Fruit fly (Drosophila melanogaster) whole organism, embryonic: ENCODE results near the gene CG32176.

ENCODE experiments used
- Ada2b ChIP-seq: fragments of 200-800 bp; sonication (Bioruptor generic); IDR thresholded peaks from 2 replicates; pipeline ENCODE4 v1.3.6; 2022; ENCODE audit warnings: missing biosample characterization, missing genetic modification characterization
- CG10462 ChIP-seq: fragments of 200-800 bp; sonication (Bioruptor generic); optimal IDR thresholded peaks from 2 replicates; lab custom pipeline; 2016; ENCODE audit warnings: missing biosample characterization, missing genetic modification characterization
- CG10979 ChIP-seq: fragments of 200-800 bp; sonication (Bioruptor generic); optimal IDR thresholded peaks from 2 replicates; lab custom pipeline; 2018; ENCODE audit warnings: missing biosample characterization, mild to moderate bottlenecking, missing genetic modification characterization, moderate library complexity
- CG11456 ChIP-seq: fragments of 200-800 bp; sonication (Bioruptor generic); IDR thresholded peaks from 3 replicates; pipeline ENCODE4 v1.3.6; 2022; ENCODE audit warnings: missing biosample characterization, missing genetic modification characterization
- CG12104 ChIP-seq: fragments of 200-800 bp; sonication (Bioruptor generic); optimal IDR thresholded peaks from 3 replicates; lab custom pipeline; 2016; ENCODE audit warnings: missing biosample characterization, missing genetic modification characterization
- CG12744 ChIP-seq: fragments of 200-800 bp; sonication (Bioruptor generic); optimal IDR thresholded peaks from 2 replicates; lab custom pipeline; 2016; ENCODE audit warnings: missing biosample characterization, missing genetic modification characterization
- CG12942 ChIP-seq: fragments of 200-800 bp; sonication (Bioruptor generic); optimal IDR thresholded peaks from 3 replicates; lab custom pipeline; 2016; ENCODE audit warnings: missing biosample characterization, missing genetic modification characterization
- CG13123 ChIP-seq: fragments of 200-800 bp; sonication (Bioruptor generic); optimal IDR thresholded peaks from 2 replicates; lab custom pipeline; 2016; ENCODE audit warnings: missing biosample characterization, missing genetic modification characterization
- CG14050 ChIP-seq: fragments of 200-800 bp; sonication (Bioruptor generic); IDR thresholded peaks from 3 replicates; pipeline ENCODE4 v1.3.6; 2022; ENCODE audit warnings: missing biosample characterization, missing genetic modification characterization
- CG15011 ChIP-seq: fragments of 200-800 bp; sonication (Bioruptor generic); optimal IDR thresholded peaks from 3 replicates; lab custom pipeline; 2018; ENCODE audit warnings: missing biosample characterization, mild to moderate bottlenecking, missing genetic modification characterization
- CG15601 ChIP-seq: fragments of 200-800 bp; sonication (Bioruptor generic); optimal IDR thresholded peaks from 3 replicates; lab custom pipeline; 2019; ENCODE audit warnings: missing biosample characterization, mild to moderate bottlenecking, missing genetic modification characterization, moderate library complexity
- CG17385 ChIP-seq: fragments of 200-800 bp; sonication (Bioruptor generic); optimal IDR thresholded peaks from 3 replicates; lab custom pipeline; 2018; ENCODE audit warnings: missing biosample characterization, mild to moderate bottlenecking, missing genetic modification characterization
- CG18476 ChIP-seq: fragments of 200-800 bp; sonication (Bioruptor generic); optimal IDR thresholded peaks from 2 replicates; lab custom pipeline; 2016; ENCODE audit warnings: missing biosample characterization, mild to moderate bottlenecking, missing genetic modification characterization
- CG2120 ChIP-seq: fragments of 200-800 bp; sonication (Bioruptor generic); optimal IDR thresholded peaks from 3 replicates; lab custom pipeline; 2016; ENCODE audit warnings: missing biosample characterization, missing genetic modification characterization
- CG2889 ChIP-seq: fragments of 200-800 bp; sonication (Bioruptor generic); IDR thresholded peaks from 3 replicates; pipeline ENCODE4 v1.3.6; 2022; ENCODE audit warnings: missing biosample characterization, missing genetic modification characterization
- CG31441 ChIP-seq: fragments of 200-800 bp; sonication (Bioruptor generic); IDR thresholded peaks from 2 replicates; pipeline ENCODE4 v1.3.6; 2022; ENCODE audit warnings: missing biosample characterization, missing genetic modification characterization
- CG4404 ChIP-seq: fragments of 200-800 bp; sonication (Bioruptor generic); IDR thresholded peaks from 2 replicates; pipeline ENCODE4 v1.3.6; 2022; ENCODE audit warnings: missing biosample characterization, missing genetic modification characterization
- CG4730 ChIP-seq: fragments of 200-800 bp; sonication (Bioruptor generic); IDR thresholded peaks from 2 replicates; pipeline ENCODE4 v1.3.6; 2022; ENCODE audit warnings: missing biosample characterization, missing genetic modification characterization
- CG4820 ChIP-seq: fragments of 200-800 bp; sonication (Bioruptor generic); optimal IDR thresholded peaks from 3 replicates; lab custom pipeline; 2016; ENCODE audit warnings: missing biosample characterization, missing genetic modification characterization
- CG5245 ChIP-seq: fragments of 200-800 bp; sonication (Bioruptor generic); optimal IDR thresholded peaks from 3 replicates; lab custom pipeline; 2016; ENCODE audit warnings: missing biosample characterization, missing genetic modification characterization
- CG7357 ChIP-seq: fragments of 200-800 bp; sonication (Bioruptor generic); IDR thresholded peaks from 3 replicates; pipeline ENCODE4 v1.3.6; 2022; ENCODE audit warnings: missing biosample characterization, missing genetic modification characterization
- CG7928 ChIP-seq: fragments of 200-800 bp; sonication (Bioruptor generic); optimal IDR thresholded peaks from 2 replicates; lab custom pipeline; 2017; ENCODE audit warnings: missing biosample characterization, mild to moderate bottlenecking, missing genetic modification characterization
- CG9437 ChIP-seq: fragments of 200-800 bp; sonication (Bioruptor generic); optimal IDR thresholded peaks from 2 replicates; lab custom pipeline; 2018; ENCODE audit warnings: missing biosample characterization, mild to moderate bottlenecking, missing genetic modification characterization
- CG9817 ChIP-seq: fragments of 200-800 bp; sonication (Bioruptor generic); optimal IDR thresholded peaks from 2 replicates; lab custom pipeline; 2018; ENCODE audit warnings: missing biosample characterization, mild to moderate bottlenecking, missing genetic modification characterization, moderate library complexity
- CHES-1-like ChIP-seq: fragments of 200-800 bp; sonication (Bioruptor generic); optimal IDR thresholded peaks from 2 replicates; lab custom pipeline; 2016; ENCODE audit warnings: missing biosample characterization, missing genetic modification characterization
- Dip2 ChIP-seq: fragments of 200-800 bp; sonication (Bioruptor generic); IDR thresholded peaks from 2 replicates; pipeline ENCODE4 v1.3.6; 2022; ENCODE audit warnings: missing biosample characterization, missing genetic modification characterization
- E2f1 ChIP-seq: fragments of 200-800 bp; sonication (Bioruptor generic); IDR thresholded peaks from 2 replicates; pipeline ENCODE4 v1.3.6; 2022; ENCODE audit warnings: missing biosample characterization, missing genetic modification characterization
- Med ChIP-seq: fragments of 200-800 bp; sonication (Bioruptor generic); peaks from one replicate; lab custom pipeline; 2016; ENCODE audit warnings: missing biosample characterization, missing genetic modification characterization, mild to moderate bottlenecking, inconsistent platforms, moderate library complexity
- Mes4 ChIP-seq: fragments of 200-800 bp; sonication (Bioruptor generic); optimal IDR thresholded peaks from 2 replicates; lab custom pipeline; 2016; ENCODE audit warnings: missing biosample characterization, missing genetic modification characterization
- Nf-YA ChIP-seq: fragments of 200-800 bp; sonication (Bioruptor generic); IDR thresholded peaks from 2 replicates; pipeline ENCODE4 v1.3.6; 2022; ENCODE audit warnings: missing biosample characterization, missing genetic modification characterization
- NfI ChIP-seq: fragments of 200-800 bp; sonication (Bioruptor generic); optimal IDR thresholded peaks from 3 replicates; lab custom pipeline; 2018; ENCODE audit warnings: missing biosample characterization, mild to moderate bottlenecking, missing genetic modification characterization, moderate library complexity
- Pdp1 ChIP-seq, 2 experiments: fragments of 200-800 bp; sonication (Bioruptor generic); optimal IDR thresholded peaks; 3 replicates each; lab custom pipeline; 2016; ENCODE audit warnings: missing biosample characterization in 2 of 2, missing genetic modification characterization in 2 of 2, mild to moderate bottlenecking in 1 of 2, moderate library complexity in 1 of 2
- Usf ChIP-seq: fragments of 200-800 bp; sonication (Bioruptor generic); optimal IDR thresholded peaks from 2 replicates; lab custom pipeline; 2017; ENCODE audit warnings: missing genotype, missing biosample characterization, missing genetic modification characterization
- ab ChIP-seq: fragments of 200-800 bp; sonication (Bioruptor generic); optimal IDR thresholded peaks from 2 replicates; lab custom pipeline; 2016; ENCODE audit warnings: missing biosample characterization, missing genetic modification characterization
- cato ChIP-seq: fragments of 200-800 bp; sonication (Bioruptor generic); optimal IDR thresholded peaks from 2 replicates; lab custom pipeline; 2016; ENCODE audit warnings: missing biosample characterization, missing genetic modification characterization, borderline replicate concordance
- crp ChIP-seq, 2 experiments: fragments of 200-800 bp; sonication (Bioruptor generic); optimal IDR thresholded peaks; 2 replicates in 1 of 2; 3 replicates in 1 of 2; lab custom pipeline; 2017; ENCODE audit warnings: missing biosample characterization in 2 of 2, missing genetic modification characterization in 2 of 2, mild to moderate bottlenecking in 1 of 2, moderate library complexity in 1 of 2
- fd96Cb ChIP-seq: fragments of 200-800 bp; sonication (Bioruptor generic); optimal IDR thresholded peaks from 2 replicates; lab custom pipeline; 2018; ENCODE audit warnings: missing biosample characterization, mild to moderate bottlenecking, missing genetic modification characterization, moderate library complexity
- hb ChIP-seq: fragments of 200-800 bp; sonication (Bioruptor generic); IDR thresholded peaks from 3 replicates; pipeline ENCODE4 v1.3.6; 2022; ENCODE audit warnings: missing biosample characterization, missing genetic modification characterization; ENCODE audit not compliant: partially characterized antibody
- jing ChIP-seq: fragments of 200-800 bp; sonication (Bioruptor generic); optimal IDR thresholded peaks from 2 replicates; lab custom pipeline; 2018; ENCODE audit warnings: missing biosample characterization, mild to moderate bottlenecking, missing genetic modification characterization
- lilli ChIP-seq: fragments of 200-800 bp; sonication (Bioruptor generic); optimal IDR thresholded peaks from 3 replicates; lab custom pipeline; 2016; ENCODE audit warnings: missing biosample characterization, missing genetic modification characterization
- mld ChIP-seq: fragments of 200-800 bp; sonication (Bioruptor generic); IDR thresholded peaks from 3 replicates; pipeline ENCODE4 v1.3.6; 2022; ENCODE audit warnings: missing biosample characterization, missing genetic modification characterization; ENCODE audit not compliant: partially characterized antibody
- ranshi ChIP-seq: fragments of 200-800 bp; sonication (Bioruptor generic); IDR thresholded peaks from 2 replicates; pipeline ENCODE4 v1.3.6; 2022; ENCODE audit warnings: missing biosample characterization, missing genetic modification characterization
- row ChIP-seq: fragments of 200-800 bp; sonication (Bioruptor generic); IDR thresholded peaks from 3 replicates; pipeline ENCODE4 v1.3.6; 2022; ENCODE audit warnings: missing biosample characterization, missing genetic modification characterization
- sc ChIP-seq, 3 experiments: fragments of >200 bp in 2 of 3; fragments of 200-800 bp in 1 of 3; sonication (Bioruptor generic) in 1 of 3; optimal IDR thresholded peaks; 2 replicates in 2 of 3; 3 replicates in 1 of 3; lab custom pipeline; 2017; ENCODE audit warnings: mild to moderate bottlenecking in 1 of 3, missing biosample characterization in 1 of 3, missing genetic modification characterization in 1 of 3, missing genetic modification reagents in 1 of 3
- seq ChIP-seq: fragments of 200-800 bp; sonication (Bioruptor generic); IDR thresholded peaks from 2 replicates; pipeline ENCODE4 v1.3.6; 2022; ENCODE audit warnings: missing biosample characterization, missing genetic modification characterization
- sna ChIP-seq: fragments of 200-800 bp; sonication (Bioruptor generic); IDR thresholded peaks from 2 replicates; pipeline ENCODE4 v1.3.6; 2022; ENCODE audit warnings: missing biosample characterization, missing genetic modification characterization; ENCODE audit not compliant: partially characterized antibody
- sob ChIP-seq: fragments of 200-800 bp; sonication (Bioruptor generic); IDR thresholded peaks from 2 replicates; pipeline ENCODE4 v1.3.6; 2022; ENCODE audit warnings: missing biosample characterization, missing genetic modification characterization
- unpg ChIP-seq: fragments of 200-800 bp; sonication (Bioruptor generic); optimal IDR thresholded peaks from 3 replicates; lab custom pipeline; 2018; ENCODE audit warnings: missing biosample characterization, mild to moderate bottlenecking, missing genetic modification characterization, moderate library complexity

The CG32176 gene

dm6 chr3L:17486794-17487726 lies 53.4 kb downstream of the CG32176 start, which contains the start of gene Oatp74D (continued):
- TF ChIP-seq CG14050 (no peak), CG4820 (GFP tag; lab: Kevin White, UChicago) (no peak), CG5245 (no peak), CG17385 (GFP tag; lab: Kevin White, UChicago) (no peak), Usf (GFP tag; lab: Kevin White, UChicago) (no peak), CHES-1-like (GFP tag; lab: Kevin White, UChicago) (peak; percentile 33), Med (GFP tag; lab: Kevin White, UChicago) (peak; percentile 83), CG10462 (GFP tag; lab: Kevin White, UChicago) (peak; percentile 36), CG7357 (GFP tag; lab: Robert Waterston, UW) (no peak), CG12942 (no peak), CG31441 (GFP tag; lab: Robert Waterston, UW) (no peak), CG4404 (GFP tag; lab: Robert Waterston, UW) (no peak), jing (GFP tag; lab: Kevin White, UChicago) (no peak), row (peak; percentile 48; the same call in 2 of the 3 replicates), lilli (GFP tag; lab: Kevin White, UChicago) (peak; percentile 67), NfI (GFP tag; lab: Kevin White, UChicago) (peak; percentile 8), CG15601 (tag; lab: Kevin White, UChicago) (peak; percentile 67), Pdp1 (GFP tag; optimal IDR thresholded peaks at IDR 0.05; lab: Kevin White, UChicago) (peak in 1 of 2 experiments; percentile 57), unpg (GFP tag; lab: Kevin White, UChicago) (peak; percentile 48), E2f1 (GFP tag; lab: Robert Waterston, UW) (peak; percentile 43; the same call in 1 of the 2 replicates), CG4730 (GFP tag; lab: Robert Waterston, UW) (no peak), Mes4 (GFP tag; lab: Kevin White, UChicago) (peak; percentile 46), CG9817 (tag; lab: Kevin White, UChicago) (no peak), cato (GFP tag; lab: Kevin White, UChicago) (peak; percentile 31), mld (peak; percentile 48; the same call in 1 of the 3 replicates), ab (GFP tag; lab: Kevin White, UChicago) (no peak), Dip2 (GFP tag; lab: Robert Waterston, UW) (no peak), CG2120 (peak; percentile 70), seq (GFP tag; lab: Robert Waterston, UW) (no peak; the same call in 1 of the 2 replicates), CG7928 (GFP tag; lab: Kevin White, UChicago) (no peak), crp (GFP tag; optimal IDR thresholded peaks at IDR 0.05; lab: Kevin White, UChicago) (peak in 1 of 2 experiments; percentile 32), CG10979 (tag; lab: Kevin White, UChicago) (no peak), sna (GFP tag; lab: Robert Waterston, UW) (no peak), sc (optimal IDR thresholded peaks at IDR 0.05; lab: Kevin White, UChicago) (no peak), sc (GFP tag; optimal IDR thresholded peaks at IDR 0.05; lab: Kevin White, UChicago) (peak; percentile 7), fd96Cb (no peak), CG9437 (peak; percentile 20), ranshi (peak; percentile 31; the same call in 1 of the 2 replicates), CG11456 (GFP tag; lab: Robert Waterston, UW) (no peak), CG15011 (GFP tag; lab: Kevin White, UChicago) (peak; percentile 21), CG2889 (GFP tag; lab: Robert Waterston, UW) (no peak), CG13123 (GFP tag; lab: Kevin White, UChicago) (no peak), Ada2b (no peak), CG12104 (GFP tag; lab: Kevin White, UChicago) (peak; percentile 56), CG18476 (GFP tag; lab: Kevin White, UChicago) (no peak), sob (GFP tag; lab: Robert Waterston, UW) (peak; percentile 31; the same call in 1 of the 2 replicates), CG12744 (no peak), Nf-YA (GFP tag; lab: Robert Waterston, UW) (no peak), hb (GFP tag; lab: Robert Waterston, UW) (no peak)
